Fruit fly (Drosophila melanogaster) S2 (cell line): ENCODE results near the gene CG14879.

Experiments used
- CG8478 ChIP-seq: fragments of >200 bp; optimal IDR thresholded peaks from 2 replicates; lab custom pipeline; 2018
- CTCF ChIP-seq, 2 experiments: fragments of >200 bp; optimal IDR thresholded peaks; 2 replicates each; lab custom pipeline; 2018

CG14879 gene

DNA sequence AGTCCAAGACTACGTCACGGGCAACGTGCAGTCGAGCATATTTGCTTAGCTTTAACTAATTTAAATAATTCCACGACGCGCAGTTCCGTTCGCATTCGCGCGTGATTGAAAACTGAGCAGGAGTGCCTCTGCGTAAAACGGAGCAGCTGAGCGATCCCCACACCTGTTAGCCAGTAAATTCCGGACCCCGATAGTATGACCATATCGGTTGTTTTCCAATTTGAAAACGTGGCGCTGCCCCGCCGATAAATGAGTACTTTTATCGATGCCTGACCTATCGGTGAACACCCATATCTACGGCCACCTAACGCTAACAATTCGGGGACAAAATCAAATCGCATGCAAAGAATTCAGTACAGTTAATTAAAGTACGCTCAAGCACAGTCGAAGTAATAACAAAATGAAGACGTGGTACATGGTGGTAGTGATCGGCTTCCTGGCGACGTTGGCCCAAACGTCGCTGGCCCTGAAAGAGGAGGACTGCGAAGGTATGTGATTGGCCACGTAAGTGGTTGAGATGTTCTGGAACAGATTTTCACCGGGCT is at the start of gene CG14879, which contains the start of gene Manf:
TSS of gene CG14879 (minus strand) at position 116 of the 545 bp plus-strand sequence.
TSS of gene Manf (plus strand) at position 294 of the 545 bp plus-strand sequence.
- peak; percentile 24 to 38 for TF ChIP-seq CTCF (optimal IDR thresholded peaks at IDR 0.05; lab: Kevin White, UChicago)
- TF ChIP-seq CG8478 (lab: Kevin White, UChicago), result no peak

DNA sequence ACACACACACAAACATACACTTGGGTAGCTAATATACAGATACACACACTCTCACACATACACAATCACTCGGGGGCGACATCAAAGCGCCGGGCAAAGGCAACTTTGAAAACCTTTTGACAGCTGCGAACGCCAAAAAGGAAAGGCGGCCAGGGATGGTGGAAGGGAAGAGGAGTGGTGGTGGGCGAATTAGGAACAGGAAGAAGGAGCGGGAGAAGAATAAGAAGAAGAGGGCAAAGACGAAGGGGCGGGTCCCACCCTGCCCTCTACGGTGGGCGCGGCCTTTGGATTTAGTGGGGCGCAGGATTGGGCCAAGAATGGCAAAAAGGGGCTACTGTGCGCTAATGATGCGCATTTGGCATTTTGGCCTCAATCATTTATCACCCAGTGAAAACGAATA is 47.5 kb upstream of the CG14879 start:
- no peak for TF ChIP-seq CTCF (optimal IDR thresholded peaks at IDR 0.05; lab: Kevin White, UChicago)
- TF ChIP-seq CG8478 (lab: Kevin White, UChicago), result no peak

DNA sequence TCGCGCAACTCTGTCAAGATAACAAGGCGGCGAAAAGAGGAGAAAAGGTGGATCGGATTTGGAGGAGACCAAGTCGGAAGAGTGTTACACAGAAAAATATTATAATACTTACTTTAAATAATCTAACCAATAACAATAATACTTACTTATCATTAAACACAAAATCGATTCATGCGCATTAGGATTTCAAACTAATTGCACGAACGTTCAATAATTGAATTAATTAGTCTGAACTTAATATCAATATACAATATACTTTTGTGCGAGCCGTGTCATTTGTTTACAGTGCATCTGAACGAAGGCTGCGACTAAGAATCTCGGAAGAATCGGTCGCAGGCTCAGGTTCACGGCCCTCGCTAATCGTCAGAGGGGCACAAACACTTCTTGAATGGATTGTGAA is 46.4 kb upstream of the CG14879 start:
- TF ChIP-seq CG8478 (lab: Kevin White, UChicago), result no peak

DNA sequence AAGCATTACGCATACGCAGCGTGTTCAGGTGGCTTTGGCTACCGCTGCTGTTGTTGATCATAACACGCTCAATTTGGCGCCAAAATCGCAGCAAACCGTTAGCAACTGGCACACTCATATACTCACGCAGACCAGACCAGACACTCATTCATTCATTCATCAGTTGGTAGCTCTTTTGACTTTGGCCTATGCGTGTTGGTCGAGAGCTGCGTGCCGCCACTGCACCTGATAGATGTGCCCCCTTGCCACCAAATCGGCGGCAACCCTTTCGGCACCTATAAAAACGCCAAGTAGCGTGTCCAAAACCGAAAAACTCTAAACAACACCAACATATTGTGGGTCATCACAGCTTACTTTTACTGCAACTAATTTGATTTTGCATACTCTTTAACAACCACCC is 45.5 kb upstream of the CG14879 start:
- TF ChIP-seq CG8478 (lab: Kevin White, UChicago) (no peak), CTCF (optimal IDR thresholded peaks at IDR 0.05; lab: Kevin White, UChicago) (no peak)

DNA sequence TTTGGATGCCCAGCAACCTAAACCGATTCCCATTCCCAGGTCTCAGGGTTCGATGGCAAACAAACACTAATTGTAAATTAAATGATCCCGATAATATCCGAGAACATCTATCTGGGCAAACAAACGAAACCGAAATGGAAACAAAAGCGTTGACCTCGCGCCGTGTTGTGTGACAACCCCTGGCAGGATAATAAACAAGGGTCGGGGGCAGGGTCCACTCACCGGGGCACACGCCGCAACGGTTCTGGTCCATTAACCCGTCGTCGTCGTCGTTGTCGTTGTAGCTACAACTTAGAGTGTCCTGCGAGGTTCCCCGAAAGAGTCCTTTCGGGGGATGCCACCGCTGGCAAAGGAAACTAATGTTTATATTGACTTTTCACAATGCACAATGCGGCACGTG is 40.1 kb upstream of the CG14879 start:
- TF ChIP-seq CG8478 (lab: Kevin White, UChicago), result no peak
- TF ChIP-seq CTCF (optimal IDR thresholded peaks at IDR 0.05; lab: Kevin White, UChicago), result no peak

DNA sequence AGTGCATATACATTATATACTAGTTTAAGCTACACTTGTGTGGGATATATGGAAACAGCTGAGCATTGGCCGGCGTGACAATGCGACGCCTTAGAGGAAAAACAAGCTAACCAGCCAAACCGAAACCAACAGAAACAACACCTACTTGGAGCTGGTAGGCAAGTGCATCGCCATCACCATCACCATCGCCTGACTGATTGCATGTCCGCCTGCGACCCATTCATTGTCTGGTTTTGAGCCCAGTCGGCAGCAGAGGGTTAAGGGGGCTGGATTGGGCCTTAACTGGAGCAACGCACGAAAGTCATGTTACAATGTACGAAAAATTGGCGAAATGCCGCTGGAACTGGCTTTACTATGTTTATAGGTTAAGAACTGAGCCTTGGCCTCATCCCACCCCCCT is 38.0 kb upstream of the CG14879 start:
- TF ChIP-seq CG8478 (lab: Kevin White, UChicago) (no peak), CTCF (optimal IDR thresholded peaks at IDR 0.05; lab: Kevin White, UChicago) (no peak)

DNA sequence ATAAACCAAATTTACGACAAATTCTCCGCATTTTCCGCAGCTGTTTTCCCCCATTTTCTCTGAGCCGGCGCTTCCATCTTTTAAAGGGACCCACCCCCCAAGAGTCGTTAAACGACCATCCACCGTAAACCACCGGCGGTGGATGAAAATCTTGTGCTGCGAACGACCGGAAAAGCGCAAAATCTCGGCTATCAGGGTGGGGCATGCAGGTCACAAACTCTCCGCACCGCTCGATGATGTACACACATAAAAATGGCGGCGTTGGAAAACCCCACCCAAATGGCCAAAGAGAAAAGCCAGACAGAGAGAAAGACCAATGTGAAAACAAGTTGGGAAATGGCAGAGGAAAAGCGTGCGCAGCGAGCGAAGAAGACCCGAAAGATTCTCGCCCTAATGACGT is 36.6 kb upstream of the CG14879 start:
- TF ChIP-seq CTCF (optimal IDR thresholded peaks at IDR 0.05; lab: Kevin White, UChicago) (no peak), CG8478 (lab: Kevin White, UChicago) (no peak)

DNA sequence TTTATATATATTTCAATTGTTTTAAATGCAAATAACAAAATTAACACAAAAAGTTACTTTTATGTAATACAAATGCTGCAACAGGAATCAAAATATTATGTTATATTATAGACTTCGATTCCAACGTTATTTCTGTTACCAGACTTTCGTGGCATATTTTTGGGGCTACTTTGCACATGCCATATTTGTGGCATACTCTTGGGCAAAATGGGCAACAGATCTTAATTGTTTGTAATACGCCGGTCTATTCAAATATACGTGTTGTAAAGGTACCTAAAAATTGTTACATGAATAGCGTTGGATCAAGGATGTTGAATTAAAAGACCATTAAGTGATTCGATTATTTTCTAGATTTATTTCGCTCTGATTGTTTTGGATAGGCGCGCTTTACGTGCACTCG is 25.1 kb upstream of the CG14879 start:
- TF ChIP-seq CG8478 (lab: Kevin White, UChicago) (no peak), CTCF (optimal IDR thresholded peaks at IDR 0.05; lab: Kevin White, UChicago) (peak in 1 of 2 experiments; percentile 46)

DNA sequence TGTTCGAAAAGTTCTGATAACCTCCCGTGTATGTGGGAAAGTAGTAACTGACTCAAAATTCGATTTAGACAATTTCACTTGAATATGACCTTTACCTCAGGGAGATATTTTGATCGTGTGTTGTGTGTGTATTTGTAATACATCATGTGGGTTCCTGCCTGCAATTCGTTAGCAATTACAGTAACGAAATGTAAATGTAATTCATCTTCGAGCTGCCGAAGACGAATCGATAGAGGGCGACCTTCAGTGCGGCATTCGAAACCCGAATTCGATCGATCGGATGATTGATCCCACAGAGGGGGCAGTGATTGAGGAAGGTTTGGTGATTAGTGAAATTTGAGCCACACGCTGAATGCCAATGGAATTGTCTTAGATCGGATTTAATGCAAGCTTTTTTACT is 21.4 kb upstream of the CG14879 start, which contains the start of gene CG10317:
TSS of gene CG10317 (minus strand) at position 101 of the 400 bp plus-strand sequence.
- TF ChIP-seq CTCF (optimal IDR thresholded peaks at IDR 0.05; lab: Kevin White, UChicago), result no peak
- TF ChIP-seq CG8478 (lab: Kevin White, UChicago), result no peak

DNA sequence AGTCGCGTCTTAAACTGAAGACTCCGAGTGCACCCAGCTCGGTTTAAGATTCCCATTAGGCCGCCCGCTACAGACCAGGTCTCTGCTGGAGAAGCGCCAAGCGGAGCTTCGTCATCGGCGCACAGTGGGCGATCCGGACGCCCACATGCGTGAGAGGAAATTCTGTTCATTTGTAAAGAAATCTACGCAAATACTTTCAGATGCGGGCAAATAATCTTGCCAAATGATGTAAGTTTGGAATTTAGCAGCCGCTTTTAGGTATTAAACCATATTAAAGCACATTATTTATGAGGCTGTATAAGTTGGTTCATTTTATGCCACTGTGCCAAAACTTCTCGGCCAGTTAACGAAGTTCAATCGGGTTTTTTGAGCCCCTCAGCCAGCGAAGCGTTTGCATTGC is 19.3 kb upstream of the CG14879 start, which contains the start of gene js:
TSS of gene js (minus strand) at position 19 of the 400 bp plus-strand sequence.
- TF ChIP-seq CTCF (optimal IDR thresholded peaks at IDR 0.05; lab: Kevin White, UChicago), result no peak
- TF ChIP-seq CG8478 (lab: Kevin White, UChicago), result no peak

DNA sequence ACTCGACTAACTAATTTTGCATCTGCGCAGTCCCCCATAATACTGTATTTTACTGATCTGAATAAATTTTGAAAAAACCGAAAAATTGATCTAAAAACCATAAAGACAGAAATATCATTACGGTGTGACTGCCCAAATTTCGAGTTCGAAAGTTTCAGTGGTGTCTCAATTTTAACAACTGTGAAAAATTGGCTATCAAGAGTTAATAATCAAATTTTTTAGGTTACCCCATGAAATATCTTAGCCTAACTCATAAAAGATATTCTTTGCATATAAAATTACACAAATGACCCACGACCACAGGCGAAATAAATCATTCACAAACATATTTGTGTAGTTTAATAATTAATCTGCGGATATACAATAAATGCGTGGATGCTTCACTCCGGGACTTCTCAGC is 11.0 kb upstream of the CG14879 start, which contains the start of gene CG42446:
TSS of gene CG42446 (minus strand) at position 101 of the 400 bp plus-strand sequence.
- TF ChIP-seq CG8478 (lab: Kevin White, UChicago) (no peak), CTCF (optimal IDR thresholded peaks at IDR 0.05; lab: Kevin White, UChicago) (no peak)

DNA sequence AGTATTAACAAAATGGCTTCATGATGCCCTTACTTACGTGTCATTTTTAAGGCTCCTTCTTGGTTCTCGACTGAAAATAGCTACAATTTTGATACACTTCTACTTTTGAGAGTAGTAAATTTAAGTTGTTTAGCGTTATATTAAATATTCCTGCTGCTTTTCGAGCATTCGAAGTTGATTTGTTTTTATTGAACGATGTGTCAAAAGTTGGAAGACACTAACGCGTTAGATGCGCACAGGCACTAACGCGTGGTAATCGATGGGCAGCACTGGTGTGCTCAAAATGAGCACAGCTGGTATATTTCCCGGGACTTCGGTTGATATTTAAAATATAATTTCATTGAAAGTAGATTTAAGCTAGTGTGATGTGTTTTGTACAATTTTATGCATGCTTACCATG is 10.1 kb upstream of the CG14879 start, which contains the start of gene CG17931:
TSS of gene CG17931 (minus strand) at position 369 of the 400 bp plus-strand sequence.
- TF ChIP-seq CTCF (optimal IDR thresholded peaks at IDR 0.05; lab: Kevin White, UChicago) (peak in 1 of 2 experiments; percentile 16), CG8478 (lab: Kevin White, UChicago) (no peak)

DNA sequence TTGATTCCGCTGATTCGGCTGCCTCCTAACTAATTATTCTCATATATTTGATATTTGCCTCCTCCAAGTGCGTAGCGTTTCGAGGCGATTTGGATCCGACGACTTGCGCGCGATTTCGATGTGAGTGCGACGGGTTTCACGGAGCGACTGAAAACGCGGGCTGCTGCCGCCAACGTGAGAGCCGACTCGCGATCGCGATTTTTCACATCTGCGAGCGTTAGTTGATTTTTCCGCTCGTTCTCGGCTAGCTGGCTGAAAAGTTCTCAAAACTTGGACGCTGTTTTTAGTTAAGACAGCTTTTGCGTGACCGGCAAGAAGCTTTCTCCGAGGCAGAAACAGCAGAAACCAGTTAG is 7.8 kb upstream of the CG14879 start, which contains the start of gene CG10311:
TSS of gene CG10311 (minus strand) at position 153 of the 353 bp plus-strand sequence.
- TF ChIP-seq CTCF (optimal IDR thresholded peaks at IDR 0.05; lab: Kevin White, UChicago), result no peak
- TF ChIP-seq CG8478 (lab: Kevin White, UChicago), result no peak

DNA sequence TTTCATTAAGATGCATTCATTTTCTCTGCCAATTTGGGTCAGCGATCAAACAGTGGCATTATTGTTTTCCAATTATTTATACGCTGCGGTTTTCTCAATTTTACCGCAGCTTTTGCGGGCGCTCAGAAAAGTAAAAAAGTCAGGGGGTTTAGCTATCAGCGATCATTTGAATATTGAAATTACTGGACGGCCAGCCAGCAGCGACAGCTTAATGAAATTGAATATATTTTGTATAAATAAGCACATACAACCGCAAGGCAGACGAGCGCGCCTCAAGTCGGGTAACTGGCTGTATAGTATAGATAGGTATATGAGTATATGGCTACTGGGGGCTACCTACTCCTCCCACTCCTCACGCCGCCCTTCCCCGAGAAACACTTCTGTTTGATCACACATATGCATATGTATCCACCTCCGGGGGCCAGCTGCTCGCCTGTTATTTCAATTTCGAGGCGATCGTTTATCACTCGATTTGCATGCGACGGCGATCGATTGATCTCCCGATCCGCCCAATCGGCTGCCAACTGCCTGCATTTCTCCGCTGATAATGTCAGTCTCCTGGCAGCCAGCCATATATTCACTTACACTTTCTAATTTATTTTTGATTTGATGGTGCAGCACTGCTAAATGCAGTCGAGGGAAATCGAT is 7.3 kb upstream of the CG14879 start:
- TF ChIP-seq CG8478 (lab: Kevin White, UChicago), result no peak
- no peak for TF ChIP-seq CTCF (optimal IDR thresholded peaks at IDR 0.05; lab: Kevin White, UChicago)

DNA sequence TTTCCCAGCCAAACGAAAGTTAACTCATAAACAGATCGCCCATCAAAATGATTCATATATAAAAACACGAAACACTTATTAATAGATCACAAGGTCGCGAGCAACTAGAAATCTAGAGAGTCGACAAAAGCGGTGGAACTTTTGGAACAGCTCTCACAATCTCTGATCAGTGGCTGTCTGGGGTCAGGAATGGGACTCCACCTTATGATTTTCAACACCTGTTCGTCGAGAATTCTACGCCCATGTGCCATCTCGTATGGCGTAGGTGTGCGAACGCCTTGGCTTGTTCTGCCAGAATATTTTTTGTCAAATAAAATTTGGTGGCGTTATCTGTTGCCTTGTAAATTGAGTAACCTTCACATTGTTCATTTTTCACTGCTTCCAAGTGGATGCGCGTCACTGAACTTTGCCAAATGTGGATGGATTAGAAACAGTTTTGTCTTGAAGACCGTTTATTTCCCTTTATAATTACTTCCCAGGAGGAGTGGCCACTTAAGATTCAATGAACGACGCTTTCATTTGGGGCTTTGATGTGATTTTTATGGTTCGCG is 6.4 kb upstream of the CG14879 start:
- TF ChIP-seq CTCF (optimal IDR thresholded peaks at IDR 0.05; lab: Kevin White, UChicago), result no peak
- TF ChIP-seq CG8478 (lab: Kevin White, UChicago), result no peak
